Worm (Caenorhabditis elegans) whole organism, early embryonic: ENCODE data around the gene C17E7.4.

Experiments
- B0310.2 ChIP-seq: sonication (generic microtip); optimal IDR thresholded peaks from 2 replicates; lab custom pipeline; 2016; ENCODE audit warnings: mild to moderate bottlenecking, missing genetic modification characterization, missing compliant biosample characterization
- F13C5.2 ChIP-seq: sonication (generic microtip); optimal IDR thresholded peaks from 2 replicates; lab custom pipeline; 2017; ENCODE audit warnings: mild to moderate bottlenecking, missing genetic modification characterization, inconsistent platforms, missing compliant biosample characterization
- ama-1 ChIP-seq: fragments of 150-350 bp; optimal IDR thresholded peaks from 2 replicates; lab custom pipeline; 2014
- ceh-13 ChIP-seq: fragments of 200-800 bp; sonication (Bioruptor generic); optimal IDR thresholded peaks from 2 replicates; lab custom pipeline; 2018; ENCODE audit warnings: mild to moderate bottlenecking, missing genetic modification characterization, missing compliant biosample characterization
- ets-7 ChIP-seq: sonication (generic microtip); optimal IDR thresholded peaks from 2 replicates; lab custom pipeline; 2016; ENCODE audit warnings: missing genotype, missing genetic modification characterization, missing compliant biosample characterization
- flt-1 ChIP-seq: fragments of 200-800 bp; sonication (Bioruptor generic); IDR thresholded peaks from 2 replicates; pipeline ENCODE4 v1.3.6; 2022; ENCODE audit warnings: missing genetic modification characterization, missing compliant biosample characterization
- hmbx-1 ChIP-seq: sonication (generic microtip); optimal IDR thresholded peaks from 2 replicates; lab custom pipeline; 2016; ENCODE audit warnings: mild to moderate bottlenecking, missing genetic modification characterization, missing compliant biosample characterization
- hmg-4 ChIP-seq: fragments of 200-800 bp; sonication (Bioruptor generic); optimal IDR thresholded peaks from 2 replicates; lab custom pipeline; 2018; ENCODE audit warnings: mild to moderate bottlenecking, missing genetic modification characterization, missing compliant biosample characterization
- hnd-1 ChIP-seq: sonication (generic microtip); optimal IDR thresholded peaks from 2 replicates; lab custom pipeline; 2016; ENCODE audit warnings: missing genetic modification characterization, missing compliant biosample characterization
- pes-1 ChIP-seq: fragments of 200-800 bp; sonication (Bioruptor generic); IDR thresholded peaks from 2 replicates; pipeline ENCODE4 v1.3.6; 2022; ENCODE audit warnings: missing genetic modification reagents, missing genetic modification characterization, missing compliant biosample characterization
- scrt-1 ChIP-seq: fragments of 200-800 bp; sonication (Bioruptor generic); IDR thresholded peaks from 2 replicates; pipeline ENCODE4 v1.3.6; 2022; ENCODE audit warnings: missing genetic modification characterization, missing compliant biosample characterization
- tbx-11 ChIP-seq: fragments of 200-800 bp; sonication (Bioruptor generic); IDR thresholded peaks from 2 replicates; pipeline ENCODE4 v1.3.6; 2022; ENCODE audit warnings: missing genetic modification characterization, missing compliant biosample characterization
- tbx-37 ChIP-seq: fragments of 200-800 bp; sonication (Bioruptor generic); conservative IDR thresholded peaks from 2 replicates; pipeline ENCODE4 v1.3.6; 2022; ENCODE audit warnings: missing genetic modification reagents, missing genetic modification characterization, missing compliant biosample characterization
- tra-4 ChIP-seq: sonication (generic microtip); optimal IDR thresholded peaks from 2 replicates; lab custom pipeline; 2017; ENCODE audit warnings: missing genetic modification characterization, missing compliant biosample characterization

DNA sequence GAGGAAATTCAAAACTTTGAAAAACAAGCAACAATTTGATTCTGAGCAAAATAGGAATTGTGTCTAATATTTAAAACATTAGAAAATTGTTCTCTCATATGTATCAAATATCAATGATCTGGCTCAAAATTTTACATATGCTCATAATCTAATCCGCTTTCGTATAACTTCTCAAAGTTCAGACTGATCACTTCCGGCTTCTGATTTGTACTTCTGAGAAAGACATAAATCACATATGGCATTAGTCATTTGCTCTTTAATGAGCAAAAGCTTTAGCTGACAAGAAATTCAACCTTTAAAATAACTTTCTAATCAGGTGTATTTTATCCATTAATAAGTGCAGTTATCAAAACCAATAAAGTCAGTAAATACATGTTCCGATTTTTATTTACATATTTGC is 36.7 kb upstream of the C17E7.4 start:
- no peak for TF ChIP-seq ama-1 (lab: Kevin White, UChicago)
- TF ChIP-seq tbx-11 (GFP tag; lab: Robert Waterston, UW), result no peak
- no peak for TF ChIP-seq scrt-1 (GFP tag; lab: Robert Waterston, UW)
- TF ChIP-seq tra-4, result no peak
- TF ChIP-seq hmg-4, result no peak
- TF ChIP-seq F13C5.2 (tag; lab: Kevin White, UChicago), result no peak
- TF ChIP-seq hnd-1 (tag; lab: Kevin White, UChicago), result no peak
- no peak for TF ChIP-seq pes-1 (GFP tag; lab: Robert Waterston, UW)
- TF ChIP-seq flt-1 (GFP tag; lab: Robert Waterston, UW), result no peak
- TF ChIP-seq B0310.2 (tag; lab: Kevin White, UChicago), result no peak
- TF ChIP-seq ets-7 (tag; lab: Kevin White, UChicago), result no peak
- no peak for TF ChIP-seq tbx-37 (GFP tag; lab: Robert Waterston, UW)
- TF ChIP-seq hmbx-1 (tag; lab: Kevin White, UChicago), result no peak
- no peak for TF ChIP-seq ceh-13 (GFP tag; lab: Kevin White, UChicago)
